Fruit fly (Drosophila melanogaster): Measurements from ENCODE around the gene CG33303.
A peak's percentile ranks its signal among the peaks of the same experiment; 100 is the strongest.

The CG33303 gene

DNA sequence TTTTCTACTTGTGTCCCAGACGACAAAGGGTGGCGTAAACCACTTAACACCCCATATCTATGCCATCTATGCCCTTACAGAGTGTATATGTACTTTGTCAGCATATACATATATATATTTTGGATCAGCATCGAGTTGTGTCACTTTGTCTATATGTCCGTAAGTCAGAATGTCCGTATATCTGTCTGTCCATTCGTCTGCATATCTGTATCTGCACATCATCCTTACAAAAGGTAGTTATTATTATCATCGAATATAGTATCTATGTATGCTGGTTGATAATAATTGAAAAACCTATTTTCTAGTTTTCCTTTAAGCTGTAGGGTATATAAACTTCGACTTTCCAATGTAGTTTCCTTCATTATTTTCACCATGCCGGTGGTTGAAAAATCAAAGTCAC lies 24.4 kb downstream of the CG33303 start (continued):
- no peak for TF ChIP-seq Hey (tag; optimal IDR thresholded peaks at IDR 0.05)
- no peak for TF ChIP-seq CG11085 (GFP tag; IDR thresholded peaks at IDR 0.05)
- peak in 1 of 2 experiments; percentile 2 for TF ChIP-seq chif (GFP tag; optimal IDR thresholded peaks at IDR 0.05)
- TF ChIP-seq Fer2 (tag; optimal IDR thresholded peaks at IDR 0.05), result no peak
- TF ChIP-seq row (GFP tag; IDR thresholded peaks at IDR 0.05), result peak; percentile 55
- peak; percentile 63 for TF ChIP-seq CG18262 (tag; optimal IDR thresholded peaks at IDR 0.05)
- TF ChIP-seq gcm (GFP tag; optimal IDR thresholded peaks at IDR 0.05), result peak; percentile 32
- TF ChIP-seq pros (GFP tag; optimal IDR thresholded peaks at IDR 0.05), result peak; percentile 33
- TF ChIP-seq CG8388 (GFP tag; optimal IDR thresholded peaks at IDR 0.05), result peak; percentile 29
- no peak for TF ChIP-seq Spps (tag; optimal IDR thresholded peaks at IDR 0.05)
- TF ChIP-seq CG4707 (GFP tag; optimal IDR thresholded peaks at IDR 0.05), result no peak
- TF ChIP-seq Ssrp (tag; optimal IDR thresholded peaks at IDR 0.05), result peak; percentile 61
- TF ChIP-seq crc (GFP tag; optimal IDR thresholded peaks at IDR 0.05), result no peak
- no peak for TF ChIP-seq luna (GFP tag; optimal IDR thresholded peaks at IDR 0.05)
- no peak for TF ChIP-seq CG17359 (tag; optimal IDR thresholded peaks at IDR 0.05)
- TF ChIP-seq CG4282 (GFP tag; optimal IDR thresholded peaks at IDR 0.05), result no peak
- TF ChIP-seq CG8765 (GFP tag; IDR thresholded peaks at IDR 0.05), result no peak
- no peak for TF ChIP-seq Doc3 (GFP tag; IDR thresholded peaks at IDR 0.05; ENCODE audit: partially characterized antibody)
- TF ChIP-seq CG17829 (tag; optimal IDR thresholded peaks at IDR 0.05), result peak; percentile 36
- TF ChIP-seq yki (optimal IDR thresholded peaks at IDR 0.05), result no peak
- TF ChIP-seq CG13424 (tag; optimal IDR thresholded peaks at IDR 0.05), result peak; percentile 30
- 0 out of 2 replicates have a peak, but pooled peaks have one; percentile 9 for TF ChIP-seq CG4730 (GFP tag; IDR thresholded peaks at IDR 0.05)
- peak; percentile 20 for TF ChIP-seq CG1529 (GFP tag; optimal IDR thresholded peaks at IDR 0.05)
- TF ChIP-seq tgo (GFP tag; IDR thresholded peaks at IDR 0.05), result peak; percentile 36; the same call in 1 of the 3 replicates
- TF ChIP-seq CG2712 (tag; optimal IDR thresholded peaks at IDR 0.05), result peak; percentile 55
- TF ChIP-seq CG3995 (GFP tag; optimal IDR thresholded peaks at IDR 0.05), result no peak
- peak; percentile 15 for TF ChIP-seq Ets65A (GFP tag)
- TF ChIP-seq CG6689 (GFP tag; IDR thresholded peaks at IDR 0.05), result peak; percentile 38; the same call in 1 of the 2 replicates
- no peak for TF ChIP-seq Doc2 (GFP tag; IDR thresholded peaks at IDR 0.05)
- TF ChIP-seq bigmax (GFP tag; optimal IDR thresholded peaks at IDR 0.05), result no peak
- peak; percentile 29 for TF ChIP-seq CG12219 (GFP tag; optimal IDR thresholded peaks at IDR 0.05)
- peak; percentile 25 for TF ChIP-seq CG10267 (tag; optimal IDR thresholded peaks at IDR 0.05)
- no peak for TF ChIP-seq Hr51 (GFP tag; optimal IDR thresholded peaks at IDR 0.05)
- no peak for TF ChIP-seq CG17328 (GFP tag; IDR thresholded peaks at IDR 0.05)
- peak in 1 of 3 experiments; percentile 79 for TF ChIP-seq lola (GFP tag; optimal IDR thresholded peaks at IDR 0.05)
- TF ChIP-seq Drgx (GFP tag; IDR thresholded peaks at IDR 0.05), result no peak
- no peak for TF ChIP-seq CG12769 (tag; optimal IDR thresholded peaks at IDR 0.05)
- no peak for TF ChIP-seq dimm (GFP tag; IDR thresholded peaks at IDR 0.05)
- peak in 1 of 2 experiments; percentile 51 for TF ChIP-seq bsh (GFP tag; optimal IDR thresholded peaks at IDR 0.05)
- peak; percentile 36 for TF ChIP-seq CG15601 (tag; optimal IDR thresholded peaks at IDR 0.05)
- peak; percentile 14 for TF ChIP-seq pum (GFP tag; optimal IDR thresholded peaks at IDR 0.05)
- no peak for TF ChIP-seq usp (GFP tag; optimal IDR thresholded peaks at IDR 0.05)
- TF ChIP-seq D (optimal IDR thresholded peaks at IDR 0.05), result no peak
- TF ChIP-seq D (GFP tag; optimal IDR thresholded peaks at IDR 0.05), result peak; percentile 20
- TF ChIP-seq az2 (GFP tag; optimal IDR thresholded peaks at IDR 0.05), result peak; percentile 14
- no peak for TF ChIP-seq Side (GFP tag; optimal IDR thresholded peaks at IDR 0.05)
- TF ChIP-seq dmrt11E (tag; optimal IDR thresholded peaks at IDR 0.05), result peak; percentile 65
- TF ChIP-seq nom (GFP tag; optimal IDR thresholded peaks at IDR 0.05), result no peak
- TF ChIP-seq CG14710 (tag; optimal IDR thresholded peaks at IDR 0.05), result peak; percentile 48
- no peak for TF ChIP-seq CG14014 (GFP tag; IDR thresholded peaks at IDR 0.05)
- TF ChIP-seq gsb-n (tag; optimal IDR thresholded peaks at IDR 0.05), result peak; percentile 12

Measured in whole organism, embryonic.